Fruit fly (Drosophila melanogaster): Measurements from ENCODE around the gene mtgo.

The mtgo gene

dm6 chr2L:16643961-16644360 is 99.1 kb downstream of the mtgo start (continued):
- TF ChIP-seq knrl (GFP tag; IDR thresholded peaks at IDR 0.05; ENCODE audit: partially characterized antibody) (no peak), CG14667 (GFP tag; IDR thresholded peaks at IDR 0.05) (no peak; the same call in 1 of the 2 replicates), Hr3 (GFP tag; optimal IDR thresholded peaks at IDR 0.05) (peak; percentile 52), CG6272 (GFP tag; IDR thresholded peaks at IDR 0.05) (0 out of 2 replicates have a peak, but pooled peaks have one; percentile 29), CG34422 (GFP tag; IDR thresholded peaks at IDR 0.05) (peak; percentile 63; the same call in 2 of the 3 replicates), ATbp (GFP tag; optimal IDR thresholded peaks at IDR 0.05) (peak; percentile 59), Eip74EF (GFP tag; optimal IDR thresholded peaks at IDR 0.05) (peak in 1 of 2 experiments; percentile 28), CG7839 (tag; optimal IDR thresholded peaks at IDR 0.05) (peak; percentile 75), nerfin-1 (tag; optimal IDR thresholded peaks at IDR 0.05) (peak; percentile 41), Nf-YC (tag; optimal IDR thresholded peaks at IDR 0.05) (no peak), Hr51 (GFP tag; optimal IDR thresholded peaks at IDR 0.05) (peak in 1 of 2 experiments; percentile 74), CG9727 (GFP tag; optimal IDR thresholded peaks at IDR 0.05) (peak; percentile 54), CG13894 (tag; optimal IDR thresholded peaks at IDR 0.05) (peak; percentile 11), cato (GFP tag; optimal IDR thresholded peaks at IDR 0.05; ENCODE audit: borderline replicate concordance) (peak; percentile 11), CG3838 (GFP tag; optimal IDR thresholded peaks at IDR 0.05) (no peak), esg (GFP tag; conservative IDR thresholded peaks at IDR 0.05) (peak; percentile 50), CG14710 (tag; optimal IDR thresholded peaks at IDR 0.05) (peak; percentile 43), chif (GFP tag; optimal IDR thresholded peaks at IDR 0.05) (peak; percentile 35 to 66), jing (GFP tag; optimal IDR thresholded peaks at IDR 0.05) (peak; percentile 22), Stat92E (GFP tag; optimal IDR thresholded peaks at IDR 0.05) (no peak), Deaf1 (tag; optimal IDR thresholded peaks at IDR 0.05) (peak; percentile 9), stc (GFP tag; IDR thresholded peaks at IDR 0.05) (peak; percentile 71), wor (GFP tag; IDR thresholded peaks at IDR 0.05) (peak; percentile 44), CG12104 (GFP tag; optimal IDR thresholded peaks at IDR 0.05) (no peak), dysf (GFP tag; IDR thresholded peaks at IDR 0.05) (peak; percentile 72), scrt (GFP tag; optimal IDR thresholded peaks at IDR 0.05) (peak; percentile 59), Doc3 (GFP tag; IDR thresholded peaks at IDR 0.05; ENCODE audit: partially characterized antibody) (no peak), B-H2 (GFP tag; optimal IDR thresholded peaks at IDR 0.05) (peak; percentile 21), ash1 (GFP tag; optimal IDR thresholded peaks at IDR 0.05) (no peak), E2f1 (GFP tag; IDR thresholded peaks at IDR 0.05) (peak; percentile 44; the same call in 1 of the 2 replicates), Meics (GFP tag; optimal IDR thresholded peaks at IDR 0.05) (peak; percentile 68), twi (tag; optimal IDR thresholded peaks at IDR 0.05) (no peak), CG10267 (tag; optimal IDR thresholded peaks at IDR 0.05) (peak; percentile 56), CG17912 (GFP tag; optimal IDR thresholded peaks at IDR 0.05) (no peak), CG14014 (GFP tag; IDR thresholded peaks at IDR 0.05) (peak; percentile 67), CG7928 (GFP tag; optimal IDR thresholded peaks at IDR 0.05) (peak; percentile 13), Bdp1 (GFP tag; optimal IDR thresholded peaks at IDR 0.05) (peak; percentile 0), CG10654 (GFP tag; optimal IDR thresholded peaks at IDR 0.05) (peak; percentile 25), CG12155 (GFP tag; optimal IDR thresholded peaks at IDR 0.05) (peak; percentile 28), CG2678 (tag; optimal IDR thresholded peaks at IDR 0.05) (peak; percentile 80), CG16779 (GFP tag; IDR thresholded peaks at IDR 0.05) (no peak), Drgx (GFP tag; IDR thresholded peaks at IDR 0.05) (peak; percentile 58), CG14050 (GFP tag; IDR thresholded peaks at IDR 0.05) (peak; percentile 31; the same call in 1 of the 3 replicates), wdn (GFP tag; IDR thresholded peaks at IDR 0.05) (0 out of 2 replicates have a peak, but pooled peaks have one; percentile 9), CG15696 (tag; optimal IDR thresholded peaks at IDR 0.05) (peak; percentile 49), Atf-2 (GFP tag; optimal IDR thresholded peaks at IDR 0.05) (peak; percentile 48), schlank (tag; optimal IDR thresholded peaks at IDR 0.05) (no peak), zf30C (GFP tag; optimal IDR thresholded peaks at IDR 0.05) (no peak), CG17829 (tag; optimal IDR thresholded peaks at IDR 0.05) (peak; percentile 8)

Measured in whole organism, embryonic.